Fruit fly (Drosophila melanogaster): ENCODE measurements around the gene path.

DNA sequence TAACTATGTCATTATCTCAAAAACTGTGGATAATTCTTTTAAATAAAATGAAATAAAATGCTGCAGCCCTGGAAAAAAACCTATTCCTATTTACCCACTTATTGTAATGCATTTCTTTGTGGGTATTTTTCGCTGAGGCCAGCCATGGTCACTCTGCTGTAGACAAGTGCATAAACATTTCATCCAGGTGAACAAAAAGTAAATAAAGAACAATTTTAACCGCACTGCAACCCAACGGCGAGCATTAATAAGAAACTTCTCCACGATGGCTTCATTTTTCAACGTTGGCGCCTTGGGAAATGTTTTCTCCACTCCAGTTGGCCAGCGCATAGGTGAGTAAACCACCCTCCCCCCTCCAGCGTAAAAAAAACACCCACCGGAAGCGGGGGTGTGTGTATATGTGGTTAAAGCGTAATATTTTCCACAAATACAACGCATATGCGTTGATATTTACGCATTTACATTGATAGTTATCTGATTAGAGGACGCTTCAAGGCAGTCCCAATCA, 58.3 kb downstream of the path start, which contains the start of gene CG3529:
- TF ChIP-seq Myc (optimal IDR thresholded peaks at IDR 0.05) (no peak), psq (optimal IDR thresholded peaks at IDR 0.05) (no peak), h (optimal IDR thresholded peaks at IDR 0.05) (no peak), ttk (optimal IDR thresholded peaks at IDR 0.05) (no peak), insv (optimal IDR thresholded peaks at IDR 0.05) (no peak), Sin3A (optimal IDR thresholded peaks at IDR 0.05) (no peak)
